Worm (Caenorhabditis elegans): ENCODE measurements around the gene srx-77.

The srx-77 gene

ce11 chrV:4684137-4684536, 15.6 kb upstream of the srx-77 start:
- TF ChIP-seq ztf-4 (tag; optimal IDR thresholded peaks at IDR 0.05) (no peak), ceh-82 (tag; optimal IDR thresholded peaks at IDR 0.05) (no peak), ztf-1 (GFP tag; conservative IDR thresholded peaks at IDR 0.05) (no peak), elt-1 (tag; optimal IDR thresholded peaks at IDR 0.05) (no peak), mbf-1 (tag; optimal IDR thresholded peaks at IDR 0.05) (no peak), Y55F3AM.14 (GFP tag; optimal IDR thresholded peaks at IDR 0.05) (no peak), ztf-11 (tag; optimal IDR thresholded peaks at IDR 0.05) (no peak), ZK546.5 (tag; optimal IDR thresholded peaks at IDR 0.05) (no peak), sem-4 (tag; optimal IDR thresholded peaks at IDR 0.05) (no peak), nhr-21 (tag; optimal IDR thresholded peaks at IDR 0.05) (no peak), nhr-77 (tag; optimal IDR thresholded peaks at IDR 0.05) (no peak)

- TF ChIP-seq F13H6.1 (tag; optimal IDR thresholded peaks at IDR 0.05), result no peak
- TF ChIP-seq nhr-237 (tag; optimal IDR thresholded peaks at IDR 0.05), result no peak
Observed at ce11 chrV:4681670-4682069, 13.1 kb upstream of the srx-77 start, which contains the start of gene K03B4.4. Gene K03B4.4, plus strand, starts transcription at chrV:4681970.

- no peak for TF ChIP-seq nhr-237 (tag; optimal IDR thresholded peaks at IDR 0.05)
- TF ChIP-seq crh-2 (tag; optimal IDR thresholded peaks at IDR 0.05), result no peak
- TF ChIP-seq mbf-1 (tag; optimal IDR thresholded peaks at IDR 0.05), result no peak
- no peak for TF ChIP-seq ama-1 (optimal IDR thresholded peaks at IDR 0.05)
- no peak for TF ChIP-seq nhr-12 (tag; optimal IDR thresholded peaks at IDR 0.05)
- no peak for TF ChIP-seq aly-2 (tag; optimal IDR thresholded peaks at IDR 0.05)
- no peak for TF ChIP-seq nhr-6 (tag; optimal IDR thresholded peaks at IDR 0.05)
- no peak for TF ChIP-seq unc-55 (GFP tag; optimal IDR thresholded peaks at IDR 0.05)
- no peak for TF ChIP-seq egl-27 (tag; optimal IDR thresholded peaks at IDR 0.05)
- no peak for TF ChIP-seq C34F6.9 (tag; optimal IDR thresholded peaks at IDR 0.05)
- no peak for TF ChIP-seq R02D3.7 (tag; optimal IDR thresholded peaks at IDR 0.05)
- no peak for TF ChIP-seq ztf-11 (tag; optimal IDR thresholded peaks at IDR 0.05)
- no peak for TF ChIP-seq sem-4 (tag; optimal IDR thresholded peaks at IDR 0.05)
- no peak for TF ChIP-seq gmeb-1 (tag; optimal IDR thresholded peaks at IDR 0.05)
- no peak for TF ChIP-seq alr-1 (tag; optimal IDR thresholded peaks at IDR 0.05)
- TF ChIP-seq zag-1 (tag; optimal IDR thresholded peaks at IDR 0.05), result no peak
- no peak for TF ChIP-seq sma-9 (GFP tag; optimal IDR thresholded peaks at IDR 0.05)
- no peak for TF ChIP-seq sma-9 (tag; optimal IDR thresholded peaks at IDR 0.05)
Observed at ce11 chrV:4676812-4677211, 8.3 kb upstream of the srx-77 start.

- TF ChIP-seq nhr-129 (tag; optimal IDR thresholded peaks at IDR 0.05), result no peak
Observed at ce11 chrV:4676092-4676491, 7.6 kb upstream of the srx-77 start, which contains the start of gene K03B4.6. Gene K03B4.6, minus strand, starts transcription at chrV:4676192.

ce11 chrV:4674506-4674905, 6.0 kb upstream of the srx-77 start, which contains the start of gene K03B4.8:
Gene K03B4.8, minus strand, starts transcription at chrV:4674606.
- TF ChIP-seq zag-1 (tag; optimal IDR thresholded peaks at IDR 0.05) (no peak), ztf-4 (tag; optimal IDR thresholded peaks at IDR 0.05) (no peak)

ce11 chrV:4672487-4672886, 4.0 kb upstream of the srx-77 start, which contains the start of gene K03B4.9:
Gene K03B4.9, minus strand, starts transcription at chrV:4672587.
- TF ChIP-seq fos-1 (tag; optimal IDR thresholded peaks at IDR 0.05), result no peak

ce11 chrV:4667062-4667461, 1.5 kb downstream of the srx-77 start:
- TF ChIP-seq elt-3 (tag; optimal IDR thresholded peaks at IDR 0.05), result no peak
- no peak for TF ChIP-seq zag-1 (tag; optimal IDR thresholded peaks at IDR 0.05)
- no peak for TF ChIP-seq sma-9 (GFP tag; optimal IDR thresholded peaks at IDR 0.05)
- no peak for TF ChIP-seq sma-9 (tag; optimal IDR thresholded peaks at IDR 0.05)
- TF ChIP-seq nhr-6 (tag; optimal IDR thresholded peaks at IDR 0.05), result no peak
- no peak for TF ChIP-seq ZK546.5 (tag; optimal IDR thresholded peaks at IDR 0.05)
- no peak for TF ChIP-seq snpc-4 (tag; optimal IDR thresholded peaks at IDR 0.05)
- no peak for TF ChIP-seq sma-3 (GFP tag; optimal IDR thresholded peaks at IDR 0.05)

All from whole organism, L2 larva.